Worm (Caenorhabditis elegans) whole organism, late embryonic: Measurements from ENCODE around the gene F08D12.3.

Source experiments
- C08G9.2 ChIP-seq: sonication (generic microtip); optimal IDR thresholded peaks from 2 replicates; lab custom pipeline; 2016; ENCODE audit warnings: mild to moderate bottlenecking, missing genetic modification characterization, moderate library complexity, missing compliant biosample characterization
- C38D4.7 ChIP-seq: fragments of 200-800 bp; sonication (Bioruptor generic); optimal IDR thresholded peaks from 2 replicates; lab custom pipeline; 2018; ENCODE audit warnings: mild to moderate bottlenecking, missing genetic modification characterization, moderate library complexity, missing compliant biosample characterization
- F13H6.1 ChIP-seq: sonication (generic microtip); optimal IDR thresholded peaks from 2 replicates; lab custom pipeline; 2016; ENCODE audit warnings: missing genetic modification characterization, missing compliant biosample characterization
- ahr-1 ChIP-seq: sonication (generic microtip); optimal IDR thresholded peaks from 2 replicates; lab custom pipeline; 2016; ENCODE audit warnings: missing genetic modification characterization, missing compliant biosample characterization
- ceh-14 ChIP-seq: sonication (generic microtip); optimal IDR thresholded peaks from 2 replicates; lab custom pipeline; 2016; ENCODE audit warnings: missing genotype, missing genetic modification characterization, missing compliant biosample characterization
- ceh-2 ChIP-seq: sonication (generic microtip); optimal IDR thresholded peaks from 2 replicates; lab custom pipeline; 2016; ENCODE audit warnings: missing genotype, missing genetic modification characterization, missing compliant biosample characterization
- ceh-30 ChIP-seq: fragments of 150-350 bp; optimal IDR thresholded peaks from 2 replicates; lab custom pipeline; 2014; ENCODE audit warnings: missing biosample characterization, missing genetic modification characterization
- ceh-31 ChIP-seq: sonication (generic microtip); optimal IDR thresholded peaks from 2 replicates; lab custom pipeline; 2016; ENCODE audit warnings: missing genetic modification characterization, missing compliant biosample characterization
- ceh-34 ChIP-seq: sonication (generic microtip); optimal IDR thresholded peaks from 2 replicates; lab custom pipeline; 2016; ENCODE audit warnings: mild to moderate bottlenecking, missing genetic modification characterization, missing compliant biosample characterization
- ceh-48 ChIP-seq: sonication (generic microtip); optimal IDR thresholded peaks from 2 replicates; lab custom pipeline; 2016; ENCODE audit warnings: missing genetic modification characterization, inconsistent platforms, missing compliant biosample characterization
- ceh-6 ChIP-seq: fragments of 200-800 bp; sonication (Bioruptor generic); optimal IDR thresholded peaks from 2 replicates; lab custom pipeline; 2018; ENCODE audit warnings: mild to moderate bottlenecking, missing genetic modification characterization, missing compliant biosample characterization
- ceh-9 ChIP-seq: sonication (generic microtip); optimal IDR thresholded peaks from 2 replicates; lab custom pipeline; 2016; ENCODE audit warnings: mild to moderate bottlenecking, missing genetic modification characterization, inconsistent platforms, missing compliant biosample characterization
- che-1 ChIP-seq: sonication (generic microtip); optimal IDR thresholded peaks from 2 replicates; lab custom pipeline; 2016; ENCODE audit warnings: mild to moderate bottlenecking, missing genetic modification characterization, missing compliant biosample characterization
- dmd-4 ChIP-seq: sonication (generic microtip); optimal IDR thresholded peaks from 2 replicates; lab custom pipeline; 2016; ENCODE audit warnings: borderline replicate concordance, missing genetic modification characterization, missing compliant biosample characterization
- dve-1 ChIP-seq: sonication (generic microtip); optimal IDR thresholded peaks from 2 replicates; lab custom pipeline; 2017; ENCODE audit warnings: antibody characterized with exemption, mild to moderate bottlenecking, missing genetic modification characterization, missing compliant biosample characterization
- elt-4 ChIP-seq: sonication (generic microtip); optimal IDR thresholded peaks from 2 replicates; lab custom pipeline; 2016; ENCODE audit warnings: missing genetic modification characterization, missing compliant biosample characterization
- ets-4 ChIP-seq: sonication (generic microtip); optimal IDR thresholded peaks from 2 replicates; lab custom pipeline; 2016; ENCODE audit warnings: missing genetic modification characterization, missing compliant biosample characterization
- eyg-1 ChIP-seq: sonication (generic microtip); optimal IDR thresholded peaks from 2 replicates; lab custom pipeline; 2016; ENCODE audit warnings: missing genotype, missing genetic modification characterization, missing compliant biosample characterization
- fax-1 ChIP-seq: sonication (generic microtip); optimal IDR thresholded peaks from 2 replicates; lab custom pipeline; 2016; ENCODE audit warnings: missing genotype, missing genetic modification characterization, missing compliant biosample characterization
- fkh-10 ChIP-seq: fragments of 150-350 bp; optimal IDR thresholded peaks from 2 replicates; lab custom pipeline; 2014; ENCODE audit warnings: missing biosample characterization, missing genetic modification reagents, missing genetic modification characterization
- fkh-6 ChIP-seq: sonication (generic microtip); optimal IDR thresholded peaks from 2 replicates; lab custom pipeline; 2016; ENCODE audit warnings: missing genetic modification characterization, missing compliant biosample characterization
- hlh-15 ChIP-seq: sonication (generic microtip); optimal IDR thresholded peaks from 2 replicates; lab custom pipeline; 2016; ENCODE audit warnings: missing genetic modification characterization, missing compliant biosample characterization
- hlh-30 ChIP-seq: sonication (generic microtip); optimal IDR thresholded peaks from 2 replicates; lab custom pipeline; 2017; ENCODE audit warnings: antibody characterized with exemption, missing genetic modification characterization, missing compliant biosample characterization; ENCODE audit not compliant: insufficient read depth
- hlh-6 ChIP-seq: sonication (generic microtip); optimal IDR thresholded peaks from 2 replicates; lab custom pipeline; 2016; ENCODE audit warnings: missing genotype, missing genetic modification characterization, missing compliant biosample characterization
- lim-6 ChIP-seq: sonication (generic microtip); optimal IDR thresholded peaks from 2 replicates; lab custom pipeline; 2016; ENCODE audit warnings: missing genetic modification characterization, missing compliant biosample characterization
- nfya-1 ChIP-seq: sonication (generic microtip); optimal IDR thresholded peaks from 2 replicates; lab custom pipeline; 2017; ENCODE audit warnings: missing genetic modification characterization, mild to moderate bottlenecking, missing compliant biosample characterization, antibody characterized with exemption, moderate library complexity
- nhr-11 ChIP-seq: fragments of 150-350 bp; optimal IDR thresholded peaks from 2 replicates; lab custom pipeline; 2014; ENCODE audit warnings: missing biosample characterization, missing genetic modification characterization
- pag-3 ChIP-seq: sonication (generic microtip); optimal IDR thresholded peaks from 2 replicates; lab custom pipeline; 2016; ENCODE audit warnings: missing compliant biosample characterization, missing genetic modification characterization, borderline replicate concordance
- rnt-1 ChIP-seq: sonication (generic microtip); optimal IDR thresholded peaks from 2 replicates; lab custom pipeline; 2016; ENCODE audit warnings: missing genetic modification characterization, missing compliant biosample characterization
- sdc-2 ChIP-seq: sonication (generic microtip); optimal IDR thresholded peaks from 2 replicates; lab custom pipeline; 2016; ENCODE audit warnings: missing genotype, missing genetic modification characterization, missing compliant biosample characterization
- sox-4 ChIP-seq: sonication (generic microtip); optimal IDR thresholded peaks from 2 replicates; lab custom pipeline; 2017; ENCODE audit warnings: mild to moderate bottlenecking, missing genetic modification characterization, inconsistent platforms, missing compliant biosample characterization
- tbx-2 ChIP-seq: sonication (generic microtip); optimal IDR thresholded peaks from 2 replicates; lab custom pipeline; 2016; ENCODE audit warnings: missing genetic modification characterization, missing compliant biosample characterization
- tbx-7 ChIP-seq: sonication (generic microtip); optimal IDR thresholded peaks from 2 replicates; lab custom pipeline; 2016; ENCODE audit warnings: missing genotype, missing genetic modification characterization, missing compliant biosample characterization
- unc-42 ChIP-seq: sonication (generic microtip); optimal IDR thresholded peaks from 2 replicates; lab custom pipeline; 2016; ENCODE audit warnings: missing genotype, missing genetic modification characterization, missing compliant biosample characterization
- unc-86 ChIP-seq: sonication (generic microtip); optimal IDR thresholded peaks from 2 replicates; lab custom pipeline; 2016; ENCODE audit warnings: missing genetic modification characterization, missing compliant biosample characterization
- zip-5 ChIP-seq: sonication (generic microtip); optimal IDR thresholded peaks from 2 replicates; lab custom pipeline; 2016; ENCODE audit warnings: missing genetic modification characterization, missing compliant biosample characterization
- ztf-16 ChIP-seq: sonication (generic microtip); optimal IDR thresholded peaks from 2 replicates; lab custom pipeline; 2017; ENCODE audit warnings: missing genetic modification characterization, missing compliant biosample characterization

F08D12.3 gene

DNA sequence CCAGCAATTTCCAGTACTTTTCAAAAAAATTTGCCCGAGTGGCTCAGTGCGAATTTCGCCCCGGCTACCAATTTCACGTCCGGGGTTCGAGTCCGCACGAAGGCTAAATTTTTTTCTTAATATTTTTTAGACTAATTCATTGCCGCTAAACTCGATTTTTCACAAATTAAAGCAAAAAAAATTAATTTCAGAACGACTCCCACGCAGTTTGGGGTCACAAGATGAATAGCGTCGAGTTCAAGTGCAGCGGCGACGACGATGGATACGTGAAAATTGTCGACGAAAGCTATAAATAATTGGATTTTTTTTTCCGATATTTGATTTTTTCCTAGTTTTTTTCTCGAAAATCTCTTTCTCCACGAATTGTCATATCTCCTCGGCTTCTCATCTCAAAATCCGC is 28.1 kb upstream of the F08D12.3 start:
- TF ChIP-seq hlh-15 (tag; lab: Kevin White, UChicago) = no peak
- TF ChIP-seq, all 69 proteins: peak for 0

DNA sequence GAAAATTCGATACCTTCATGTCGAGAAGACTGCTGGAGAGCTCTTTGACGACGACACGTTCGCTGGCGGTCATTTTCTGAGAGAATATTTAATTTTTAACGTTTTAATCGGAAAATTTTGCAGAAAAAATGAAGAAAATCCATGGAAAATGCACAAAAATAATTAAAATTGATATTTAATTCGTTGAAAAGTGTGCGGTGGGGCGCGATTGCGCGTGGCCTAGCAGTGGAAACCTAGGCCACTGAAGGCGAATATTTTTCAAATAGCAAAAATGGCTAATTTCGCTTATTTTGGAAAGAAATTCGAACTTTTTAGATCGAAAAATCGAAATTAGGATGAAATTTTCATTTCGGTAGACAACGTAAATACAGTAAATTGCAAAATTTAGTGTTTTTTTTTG is 26.8 kb upstream of the F08D12.3 start, which contains the start of gene F29A7.6:
TSS of gene F29A7.6 (minus strand) at position 76 of the 400 bp plus-strand sequence.
- TF ChIP-seq C08G9.2 (tag; lab: Kevin White, UChicago) = peak; percentile 81
- peak; percentile 75 for TF ChIP-seq ceh-2
- peak; percentile 4 for TF ChIP-seq eyg-1 (tag; lab: Kevin White, UChicago)
- TF ChIP-seq tbx-2 (tag; lab: Kevin White, UChicago) = peak; percentile 77
- peak; percentile 51 for TF ChIP-seq zip-5 (tag; lab: Kevin White, UChicago)
- peak; percentile 68 for TF ChIP-seq tbx-7 (tag; lab: Kevin White, UChicago)
- no peak for TF ChIP-seq unc-86 (tag; lab: Kevin White, UChicago)
- no peak for TF ChIP-seq ceh-48 (tag; lab: Kevin White, UChicago)
- peak; percentile 2 for TF ChIP-seq F13H6.1 (tag; lab: Kevin White, UChicago)
- no peak for TF ChIP-seq pag-3 (tag; lab: Kevin White, UChicago)
- TF ChIP-seq nfya-1 (tag; lab: Kevin White, UChicago) = peak; percentile 24
- no peak for TF ChIP-seq hlh-15 (tag; lab: Kevin White, UChicago)
- no peak for TF ChIP-seq hlh-6
- TF ChIP-seq ceh-34 (tag; lab: Kevin White, UChicago) = peak; percentile 43
- TF ChIP-seq fax-1 (tag; lab: Kevin White, UChicago) = peak; percentile 32
- no peak for TF ChIP-seq ztf-16 (tag; lab: Kevin White, UChicago)
- no peak for TF ChIP-seq nhr-11 (tag; lab: Kevin White, UChicago)
- TF ChIP-seq ahr-1 (tag; lab: Kevin White, UChicago) = no peak
- no peak for TF ChIP-seq fkh-6
- peak; percentile 16 for TF ChIP-seq ceh-30 (tag; lab: Kevin White, UChicago)
- TF ChIP-seq ceh-9 = no peak
- TF ChIP-seq dve-1 (tag; lab: Kevin White, UChicago) = no peak
- TF ChIP-seq sox-4 (tag; lab: Kevin White, UChicago) = no peak
- peak; percentile 69 for TF ChIP-seq ceh-14 (tag; lab: Kevin White, UChicago)
- TF ChIP-seq che-1 = peak; percentile 2
- peak; percentile 81 for TF ChIP-seq unc-42 (tag; lab: Kevin White, UChicago)
- TF ChIP-seq ceh-6 (GFP tag; lab: Kevin White, UChicago) = no peak
- peak; percentile 85 for TF ChIP-seq ceh-31
- TF ChIP-seq lim-6 (tag; lab: Kevin White, UChicago) = peak; percentile 17
- peak; percentile 68 for TF ChIP-seq ets-4 (tag; lab: Kevin White, UChicago)

DNA sequence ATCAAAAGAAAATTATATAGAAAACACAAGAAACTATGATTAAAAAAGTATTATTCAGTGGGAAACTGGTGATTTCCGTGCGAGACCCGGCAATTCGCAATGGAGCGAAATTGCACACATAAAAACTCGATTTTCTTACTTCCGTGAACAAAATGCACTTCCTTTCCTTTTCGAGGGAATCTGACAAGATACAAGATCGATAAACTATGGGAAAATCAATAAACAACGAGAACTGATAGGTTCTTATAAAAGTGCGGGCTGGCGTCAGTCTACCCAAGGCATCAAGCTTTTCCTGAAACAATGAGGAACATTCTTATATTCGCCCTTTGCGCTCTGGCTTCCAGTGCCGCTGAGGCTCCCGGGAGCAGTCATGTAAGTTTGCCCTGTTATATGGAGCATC is 26.4 kb upstream of the F08D12.3 start, which contains the start of gene F29A7.3:
TSS of gene F29A7.3 (plus strand) at position 301 of the 400 bp plus-strand sequence.
- TF ChIP-seq fkh-6 (no peak), C38D4.7 (no peak), ceh-48 (tag; lab: Kevin White, UChicago) (peak; percentile 8)

DNA sequence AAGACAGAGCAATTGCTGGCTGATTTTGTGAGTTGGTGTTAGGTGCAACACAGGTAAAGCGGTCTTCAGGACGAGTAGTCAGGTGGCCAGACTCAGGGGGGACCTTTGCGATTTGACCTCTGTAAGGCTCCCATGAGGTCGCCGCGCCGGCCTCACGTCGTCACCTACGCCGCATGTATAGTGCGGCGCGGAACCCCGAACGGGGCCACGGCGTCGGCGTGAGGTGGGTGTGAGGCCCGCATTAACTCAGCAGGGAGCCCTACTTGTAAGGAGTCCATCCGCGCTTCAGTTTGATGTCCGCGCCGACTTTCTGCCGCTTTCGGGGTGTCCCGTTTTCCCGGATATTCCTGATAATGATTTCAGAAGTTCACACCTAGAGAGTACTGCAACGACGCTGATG is 24.8 kb upstream of the F08D12.3 start:
- no peak for TF ChIP-seq sdc-2 (tag; lab: Kevin White, UChicago)
- TF ChIP-seq elt-4 (tag; lab: Kevin White, UChicago) = peak; percentile 29
- no peak for TF ChIP-seq dmd-4 (tag; lab: Kevin White, UChicago)

DNA sequence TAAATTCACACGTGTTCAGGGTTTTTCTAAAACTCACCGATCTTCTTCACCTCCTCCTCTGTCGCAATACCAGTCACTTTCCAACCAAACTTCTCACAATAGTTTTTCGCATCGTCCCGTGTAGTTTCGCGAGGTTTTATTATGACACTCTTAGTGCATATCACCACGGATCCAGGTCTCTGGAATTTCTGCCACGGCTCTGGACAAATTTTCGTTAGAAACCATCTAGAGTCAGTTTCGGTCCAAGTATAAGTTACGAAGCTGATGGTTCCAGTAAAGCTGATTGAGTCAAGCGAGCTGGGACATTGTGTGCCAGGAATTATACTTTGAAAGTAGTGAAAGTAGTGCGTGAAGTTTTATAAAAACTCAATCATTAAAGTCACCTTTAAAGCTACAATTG is 23.0 kb upstream of the F08D12.3 start:
- no peak for TF ChIP-seq rnt-1 (tag; lab: Kevin White, UChicago)
- TF ChIP-seq tbx-2 (tag; lab: Kevin White, UChicago) = no peak
- no peak for TF ChIP-seq hlh-15 (tag; lab: Kevin White, UChicago)
- no peak for TF ChIP-seq fkh-10 (GFP tag; lab: Kevin White, UChicago)
- no peak for TF ChIP-seq hlh-30 (tag; lab: Kevin White, UChicago)
- TF ChIP-seq sdc-2 (tag; lab: Kevin White, UChicago) = no peak
